Worm (Caenorhabditis elegans): ENCODE results near the gene rpia-1.

The rpia-1 gene

ce11 chrIII:7141285-7141715 lies 18.4 kb downstream of the rpia-1 start (continued):
- TF ChIP-seq lin-39 (tag; optimal IDR thresholded peaks at IDR 0.05) (peak; percentile 50), efl-3 (GFP tag; optimal IDR thresholded peaks at IDR 0.05) (no peak), unc-30 (tag; optimal IDR thresholded peaks at IDR 0.05) (no peak), ztf-11 (tag; optimal IDR thresholded peaks at IDR 0.05) (no peak), unc-130 (tag; optimal IDR thresholded peaks at IDR 0.05) (no peak), lin-15B (tag; optimal IDR thresholded peaks at IDR 0.05) (no peak), tlp-1 (tag; optimal IDR thresholded peaks at IDR 0.05) (no peak), irx-1 (tag; optimal IDR thresholded peaks at IDR 0.05) (no peak), unc-62 (GFP tag; optimal IDR thresholded peaks at IDR 0.05) (no peak), pqm-1 (tag; optimal IDR thresholded peaks at IDR 0.05) (no peak), unc-86 (tag; optimal IDR thresholded peaks at IDR 0.05) (no peak), elt-2 (tag; optimal IDR thresholded peaks at IDR 0.05) (peak; percentile 92), alr-1 (tag; optimal IDR thresholded peaks at IDR 0.05; ENCODE audit: borderline replicate concordance) (no peak), lsy-2 (tag; optimal IDR thresholded peaks at IDR 0.05) (peak; percentile 3 to 15), zip-4 (GFP tag; optimal IDR thresholded peaks at IDR 0.05) (no peak), lin-13 (GFP tag; optimal IDR thresholded peaks at IDR 0.05) (no peak), fkh-4 (tag; optimal IDR thresholded peaks at IDR 0.05; ENCODE audit: borderline replicate concordance) (no peak), nhr-11 (tag; optimal IDR thresholded peaks at IDR 0.05) (no peak), nhr-76 (tag; optimal IDR thresholded peaks at IDR 0.05) (no peak), zag-1 (tag; optimal IDR thresholded peaks at IDR 0.05) (no peak), nhr-84 (tag; optimal IDR thresholded peaks at IDR 0.05) (no peak), snu-23 (GFP tag; optimal IDR thresholded peaks at IDR 0.05) (peak; percentile 32), sox-4 (tag; optimal IDR thresholded peaks at IDR 0.05) (no peak), mdl-1 (tag; optimal IDR thresholded peaks at IDR 0.05) (no peak), snpc-4 (tag; optimal IDR thresholded peaks at IDR 0.05) (peak; percentile 97), egl-13 (tag; optimal IDR thresholded peaks at IDR 0.05) (no peak), aha-1 (tag; optimal IDR thresholded peaks at IDR 0.05) (no peak), elt-3 (tag; optimal IDR thresholded peaks at IDR 0.05) (no peak), nhr-19 (GFP tag; conservative IDR thresholded peaks at IDR 0.05) (peak; percentile 75), egl-27 (tag; optimal IDR thresholded peaks at IDR 0.05) (no peak), nhr-12 (tag; optimal IDR thresholded peaks at IDR 0.05) (no peak), ets-5 (GFP tag; IDR thresholded peaks at IDR 0.05) (no peak), nhr-85 (tag) (peak; percentile 14), ceh-90 (tag; optimal IDR thresholded peaks at IDR 0.05) (no peak), hlh-17 (GFP tag; optimal IDR thresholded peaks at IDR 0.05; ENCODE audit: borderline replicate concordance) (no peak), nhr-71 (tag; optimal IDR thresholded peaks at IDR 0.05) (peak; percentile 74), sup-37 (GFP tag; optimal IDR thresholded peaks at IDR 0.05) (no peak), blmp-1 (tag; optimal IDR thresholded peaks at IDR 0.05) (no peak), mab-9 (GFP tag; IDR thresholded peaks at IDR 0.05) (no peak), ceh-82 (tag; optimal IDR thresholded peaks at IDR 0.05) (no peak), F16B12.6 (tag; optimal IDR thresholded peaks at IDR 0.05) (no peak), mef-2 (tag; optimal IDR thresholded peaks at IDR 0.05) (no peak), pag-3 (tag; optimal IDR thresholded peaks at IDR 0.05; ENCODE audit: borderline replicate concordance, insufficient read depth) (no peak), rnt-1 (tag; optimal IDR thresholded peaks at IDR 0.05) (peak; percentile 55), lin-14 (GFP tag; optimal IDR thresholded peaks at IDR 0.05) (peak; percentile 59), ceh-63 (GFP tag; optimal IDR thresholded peaks at IDR 0.05) (no peak), dpl-1 (GFP tag; optimal IDR thresholded peaks at IDR 0.05) (peak in 1 of 3 experiments; percentile 23), ama-1 (optimal IDR thresholded peaks at IDR 0.05) (peak; percentile 92), mep-1 (tag; optimal IDR thresholded peaks at IDR 0.05) (no peak)
